Fruit fly (Drosophila melanogaster): Measurements from ENCODE around the gene ATPsynB.

DNA sequence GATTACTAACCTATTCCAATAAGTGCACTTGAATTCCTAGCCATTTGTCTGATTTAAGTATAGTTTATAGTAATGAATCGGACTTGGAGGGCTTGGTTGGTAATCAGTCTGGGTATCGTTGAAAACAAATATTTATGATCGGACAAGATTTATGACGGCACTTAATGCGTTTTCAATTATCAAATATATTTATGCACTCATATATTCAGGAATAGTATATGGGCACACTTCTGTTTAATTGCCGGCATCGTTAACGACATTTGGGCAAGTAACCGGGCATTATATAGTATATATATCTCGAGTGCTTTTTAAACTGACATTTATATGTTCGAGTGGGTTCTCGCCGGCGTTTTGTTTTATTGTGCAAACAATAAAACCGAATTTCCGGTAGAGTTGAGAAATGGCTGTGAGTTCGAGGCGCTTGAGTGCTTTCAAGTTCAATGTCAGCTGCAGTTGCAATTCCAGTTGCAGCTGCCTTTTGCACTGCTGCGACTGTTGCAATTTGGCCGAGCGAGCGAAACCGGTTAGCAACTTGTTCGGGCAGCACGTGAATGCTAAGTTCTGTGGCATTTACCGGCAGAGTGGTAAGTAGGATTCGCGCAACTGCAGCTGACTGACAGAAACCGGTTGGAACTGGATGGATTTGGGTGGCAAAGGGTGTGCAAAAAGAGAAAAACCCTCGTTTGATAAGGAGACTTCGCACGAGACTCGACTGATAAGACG is 38.0 kb downstream of the ATPsynB start:
- TF ChIP-seq rgr (GFP tag; optimal IDR thresholded peaks at IDR 0.05), result no peak
- no peak for TF ChIP-seq dmrt93B (GFP tag; optimal IDR thresholded peaks at IDR 0.05)
- no peak for TF ChIP-seq fru (GFP tag; optimal IDR thresholded peaks at IDR 0.05)
- no peak for TF ChIP-seq Abd-B (GFP tag; optimal IDR thresholded peaks at IDR 0.05)
- no peak for TF ChIP-seq usp (GFP tag; optimal IDR thresholded peaks at IDR 0.05)
- no peak for TF ChIP-seq sv (GFP tag; optimal IDR thresholded peaks at IDR 0.05)
- TF ChIP-seq brk (GFP tag; optimal IDR thresholded peaks at IDR 0.05), result no peak

Data from whole organism, wandering third instar larva.